Worm (Caenorhabditis elegans) whole organism, young adult: Measurements from ENCODE around the gene bath-10.

ENCODE experiments used
- D2030.7 ChIP-seq: fragments of 200-800 bp; sonication (Bioruptor generic); IDR thresholded peaks from 2 replicates; pipeline ENCODE4 v1.3.6; 2022; ENCODE audit warnings: missing genetic modification reagents, missing genetic modification characterization, missing compliant biosample characterization
- F33H1.4 ChIP-seq: fragments of 200-800 bp; sonication (Bioruptor generic); IDR thresholded peaks from 2 replicates; pipeline ENCODE4 v1.3.6; 2022; ENCODE audit warnings: missing genetic modification reagents, missing genetic modification characterization, missing compliant biosample characterization
- F39B2.1 ChIP-seq: fragments of 200-800 bp; sonication (Bioruptor generic); IDR thresholded peaks from 2 replicates; pipeline ENCODE4 v1.3.6; 2022; ENCODE audit warnings: missing genetic modification reagents, missing genetic modification characterization, missing compliant biosample characterization
- F49E8.2 ChIP-seq: sonication (generic microtip); optimal IDR thresholded peaks from 3 replicates; lab custom pipeline; 2017; ENCODE audit warnings: missing genetic modification characterization, mild to moderate bottlenecking, missing compliant biosample characterization, antibody characterized with exemption, moderate library complexity; ENCODE audit not compliant: insufficient read depth
- F52B5.7 ChIP-seq: sonication (generic microtip); optimal IDR thresholded peaks from 2 replicates; lab custom pipeline; 2016; ENCODE audit warnings: mild to moderate bottlenecking, missing genetic modification characterization, missing compliant biosample characterization
- K12H6.12 ChIP-seq: fragments of 200-800 bp; sonication (Bioruptor generic); optimal IDR thresholded peaks from 2 replicates; lab custom pipeline; 2018; ENCODE audit warnings: mild to moderate bottlenecking, missing genetic modification characterization, missing compliant biosample characterization
- T07F8.4 ChIP-seq: sonication (generic microtip); optimal IDR thresholded peaks from 2 replicates; lab custom pipeline; 2016; ENCODE audit warnings: mild to moderate bottlenecking, missing genetic modification characterization, moderate library complexity, missing compliant biosample characterization
- Y53F4B.3 ChIP-seq: fragments of 200-800 bp; sonication (Bioruptor generic); IDR thresholded peaks from 2 replicates; pipeline ENCODE4 v1.3.6; 2022; ENCODE audit warnings: missing genetic modification reagents, missing genetic modification characterization, missing compliant biosample characterization
- attf-3 ChIP-seq: fragments of 200-800 bp; sonication (Bioruptor generic); conservative IDR thresholded peaks from 2 replicates; pipeline ENCODE4 v1.3.6; 2022; ENCODE audit warnings: missing genetic modification reagents, missing genetic modification characterization, missing compliant biosample characterization
- attf-6 ChIP-seq: fragments of 200-800 bp; sonication (Bioruptor generic); IDR thresholded peaks from 2 replicates; pipeline ENCODE4 v1.3.6; 2022; ENCODE audit warnings: missing genetic modification reagents, missing genetic modification characterization, missing compliant biosample characterization
- bed-1 ChIP-seq: fragments of 200-800 bp; sonication (Bioruptor generic); IDR thresholded peaks from 2 replicates; pipeline ENCODE4 v1.3.6; 2022; ENCODE audit warnings: missing genetic modification reagents, missing genetic modification characterization, missing compliant biosample characterization
- chd-7 ChIP-seq: sonication (generic microtip); optimal IDR thresholded peaks from 2 replicates; lab custom pipeline; 2016; ENCODE audit warnings: mild to moderate bottlenecking, missing genetic modification characterization, moderate library complexity, missing compliant biosample characterization
- die-1 ChIP-seq: sonication (generic microtip); optimal IDR thresholded peaks from 2 replicates; lab custom pipeline; 2016; ENCODE audit warnings: missing genotype, mild to moderate bottlenecking, missing genetic modification characterization, missing compliant biosample characterization
- efl-1 ChIP-seq: fragments of 150-350 bp; optimal IDR thresholded peaks from 2 replicates; lab custom pipeline; 2014; ENCODE audit warnings: missing biosample characterization, missing genetic modification reagents, missing genetic modification characterization
- fkh-3 ChIP-seq: sonication (generic microtip); optimal IDR thresholded peaks from 2 replicates; lab custom pipeline; 2016; ENCODE audit warnings: mild to moderate bottlenecking, missing genetic modification characterization, missing compliant biosample characterization
- hmg-20 ChIP-seq: fragments of 200-800 bp; sonication (Bioruptor generic); IDR thresholded peaks from 2 replicates; pipeline ENCODE4 v1.3.6; 2022; ENCODE audit warnings: missing genetic modification reagents, missing genetic modification characterization, missing compliant biosample characterization
- lsl-1 ChIP-seq: fragments of 200-800 bp; sonication (Bioruptor generic); optimal IDR thresholded peaks from 2 replicates; lab custom pipeline; 2018; ENCODE audit warnings: mild to moderate bottlenecking, missing genetic modification characterization, moderate library complexity, missing compliant biosample characterization
- madf-3 ChIP-seq: fragments of 200-800 bp; sonication (Bioruptor generic); IDR thresholded peaks from 2 replicates; pipeline ENCODE4 v1.3.6; 2022; ENCODE audit warnings: missing genetic modification reagents, missing genetic modification characterization, missing compliant biosample characterization
- madf-6 ChIP-seq: fragments of 200-800 bp; sonication (Bioruptor generic); IDR thresholded peaks from 2 replicates; pipeline ENCODE4 v1.3.6; 2022; ENCODE audit warnings: missing genetic modification reagents, missing genetic modification characterization, missing compliant biosample characterization
- mcd-1 ChIP-seq: fragments of 200-800 bp; sonication (Bioruptor generic); IDR thresholded peaks from 2 replicates; pipeline ENCODE4 v1.3.6; 2022; ENCODE audit warnings: missing genetic modification reagents, missing genetic modification characterization, missing compliant biosample characterization
- mel-28 ChIP-seq: sonication (generic microtip); optimal IDR thresholded peaks from 2 replicates; lab custom pipeline; 2016; ENCODE audit warnings: borderline replicate concordance, mild to moderate bottlenecking, missing genetic modification characterization, missing compliant biosample characterization
- mxl-1 ChIP-seq: sonication (generic microtip); optimal IDR thresholded peaks from 2 replicates; lab custom pipeline; 2016; ENCODE audit warnings: missing genetic modification characterization, missing compliant biosample characterization
- nfyb-1 ChIP-seq: fragments of 200-800 bp; sonication (Bioruptor generic); IDR thresholded peaks from 2 replicates; pipeline ENCODE4 v1.3.6; 2022; ENCODE audit warnings: missing genetic modification reagents, missing genetic modification characterization, missing compliant biosample characterization
- nhr-27 ChIP-seq: fragments of 200-800 bp; sonication (Bioruptor generic); optimal IDR thresholded peaks from 2 replicates; lab custom pipeline; 2018; ENCODE audit warnings: mild to moderate bottlenecking, missing genetic modification characterization, moderate library complexity, missing compliant biosample characterization
- nhr-90 ChIP-seq: sonication (generic microtip); optimal IDR thresholded peaks from 2 replicates; lab custom pipeline; 2016; ENCODE audit warnings: missing genotype, mild to moderate bottlenecking, missing genetic modification characterization, missing compliant biosample characterization
- repo-1 ChIP-seq: sonication (generic microtip); optimal IDR thresholded peaks from 2 replicates; lab custom pipeline; 2017; ENCODE audit warnings: mild to moderate bottlenecking, missing genetic modification characterization, missing compliant biosample characterization
- rpc-1 ChIP-seq, 2 experiments: fragments of 150-350 bp in 1 of 2; sonication (generic microtip) in 1 of 2; optimal IDR thresholded peaks; 2 replicates each; lab custom pipeline; 2014 to 2018; ENCODE audit warnings: missing biosample characterization in 1 of 2, missing genetic modification characterization in 1 of 2, missing genetic modification reagents in 1 of 2, missing genotype in 1 of 2
- sea-2 ChIP-seq: fragments of 200-800 bp; sonication (Bioruptor generic); IDR thresholded peaks from 2 replicates; pipeline ENCODE4 v1.3.6; 2022; ENCODE audit warnings: missing genetic modification characterization, missing compliant biosample characterization
- snpc-1.1 ChIP-seq: sonication (generic microtip); optimal IDR thresholded peaks from 2 replicates; lab custom pipeline; 2017; ENCODE audit warnings: missing genetic modification characterization, mild to moderate bottlenecking, missing compliant biosample characterization, antibody characterized with exemption, moderate library complexity, missing genotype, missing genetic modification reagents; ENCODE audit not compliant: insufficient read depth
- snpc-3.4 ChIP-seq: sonication (generic microtip); optimal IDR thresholded peaks from 2 replicates; lab custom pipeline; 2017; ENCODE audit warnings: missing genetic modification characterization, mild to moderate bottlenecking, missing compliant biosample characterization, antibody characterized with exemption, moderate library complexity, missing genotype, missing genetic modification reagents
- snpc-4 ChIP-seq, 5 experiments: fragments of 150-350 bp in 1 of 5; sonication (generic microtip) in 4 of 5; optimal IDR thresholded peaks; 2 replicates each; lab custom pipeline; 2014 to 2018; ENCODE audit warnings: missing genetic modification characterization in 5 of 5, missing biosample characterization in 3 of 5, antibody characterized with exemption in 2 of 5, mild to moderate bottlenecking in 2 of 5, missing compliant biosample characterization in 2 of 5, missing genotype in 2 of 5, moderate library complexity in 2 of 5, missing genetic modification reagents in 1 of 5
- somi-1 ChIP-seq: fragments of 200-800 bp; sonication (Bioruptor generic); optimal IDR thresholded peaks from 2 replicates; lab custom pipeline; 2018; ENCODE audit warnings: mild to moderate bottlenecking, missing genetic modification characterization, missing compliant biosample characterization
- sptf-2 ChIP-seq: fragments of 200-800 bp; sonication (Bioruptor generic); optimal IDR thresholded peaks from 2 replicates; lab custom pipeline; 2018; ENCODE audit warnings: mild to moderate bottlenecking, missing genetic modification characterization, missing compliant biosample characterization
- tbp1 ChIP-seq: fragments of 200-800 bp; sonication (Bioruptor generic); optimal IDR thresholded peaks from 2 replicates; lab custom pipeline; 2018; ENCODE audit warnings: mild to moderate bottlenecking, missing genetic modification characterization, missing compliant biosample characterization
- xnd-1 ChIP-seq: sonication (generic microtip); optimal IDR thresholded peaks from 2 replicates; lab custom pipeline; 2016; ENCODE audit warnings: missing genotype, missing genetic modification reagents, missing genetic modification characterization, missing compliant biosample characterization

The bath-10 gene

ce11 chrII:3371010-3371409 lies 3.9 kb upstream of the bath-10 start, which contains the start of gene bath-23:
bath-23 (plus strand) TSS chrII:3371310.
- TF ChIP-seq lsl-1 (GFP tag; lab: Kevin White, UChicago) = no peak
- no peak for TF ChIP-seq K12H6.12 (tag; lab: Kevin White, UChicago)
- no peak for TF ChIP-seq F52B5.7 (tag; lab: Kevin White, UChicago)
- no peak for TF ChIP-seq fkh-3 (tag; lab: Kevin White, UChicago)
- no peak for TF ChIP-seq Y53F4B.3 (GFP tag; lab: Robert Waterston, UW)
- TF ChIP-seq snpc-1.1 = no peak

- no peak for TF ChIP-seq fkh-3 (tag; lab: Kevin White, UChicago)
- TF ChIP-seq repo-1 (tag; lab: Kevin White, UChicago) = no peak
- no peak for TF ChIP-seq F52B5.7 (tag; lab: Kevin White, UChicago)
- no peak for TF ChIP-seq chd-7 (tag; lab: Kevin White, UChicago)
- no peak for TF ChIP-seq T07F8.4
- TF ChIP-seq hmg-20 = no peak
- no peak for TF ChIP-seq tbp1 (GFP tag; lab: Kevin White, UChicago)
- TF ChIP-seq snpc-1.1 = no peak
- TF ChIP-seq nhr-27 (tag; lab: Kevin White, UChicago) = no peak
- TF ChIP-seq F49E8.2 (tag; lab: Kevin White, UChicago) = no peak
- no peak for TF ChIP-seq nfyb-1 (GFP tag; lab: Robert Waterston, UW)
- TF ChIP-seq mxl-1 (tag; lab: Kevin White, UChicago) = no peak
- TF ChIP-seq D2030.7 (GFP tag; lab: Robert Waterston, UW) = no peak
- TF ChIP-seq madf-6 (GFP tag; lab: Robert Waterston, UW) = no peak
- TF ChIP-seq, all 124 proteins: peak for 0
Observed at ce11 chrII:3373875-3374274, 1.0 kb upstream of the bath-10 start.

DNA sequence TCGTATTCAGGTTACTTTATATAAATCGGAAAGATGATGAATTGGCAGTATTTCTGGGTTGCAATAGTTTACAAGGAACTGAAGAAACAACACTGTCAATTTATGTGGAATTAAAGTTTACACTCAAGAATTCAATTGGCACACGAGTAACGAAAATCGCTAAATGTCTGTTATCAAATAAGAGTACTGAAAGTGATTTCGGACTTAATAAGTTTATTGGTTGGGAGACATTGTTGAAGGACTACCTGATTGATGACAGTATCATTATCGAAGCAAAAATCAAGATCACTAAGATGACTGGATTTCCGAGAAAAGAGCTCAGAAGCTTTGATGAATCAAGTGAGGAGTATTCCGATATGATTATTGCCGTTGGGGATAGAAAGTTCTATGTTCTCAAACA lies 423 bp downstream of the bath-10 start:
- TF ChIP-seq attf-6 = no peak
- TF ChIP-seq mel-28 (tag; lab: Kevin White, UChicago) = no peak
- no peak for TF ChIP-seq rpc-1 (optimal IDR thresholded peaks at IDR 0.05; lab: Kevin White, UChicago)
- TF ChIP-seq rpc-1 (tag; optimal IDR thresholded peaks at IDR 0.05; lab: Kevin White, UChicago) = no peak
- TF ChIP-seq snpc-3.4 (tag; lab: Kevin White, UChicago) = no peak
- no peak for TF ChIP-seq attf-3
- TF ChIP-seq K12H6.12 (tag; lab: Kevin White, UChicago) = no peak
- TF ChIP-seq snpc-4 (GFP tag; optimal IDR thresholded peaks at IDR 0.05; lab: Kevin White, UChicago) = no peak
- no peak for TF ChIP-seq snpc-4 (tag; optimal IDR thresholded peaks at IDR 0.05; lab: Kevin White, UChicago)
- no peak for TF ChIP-seq efl-1
- no peak for TF ChIP-seq madf-3 (GFP tag; lab: Robert Waterston, UW)
- TF ChIP-seq mcd-1 (GFP tag; lab: Robert Waterston, UW) = no peak
- no peak for TF ChIP-seq xnd-1 (tag; lab: Kevin White, UChicago)
- TF ChIP-seq F33H1.4 (GFP tag; lab: Robert Waterston, UW) = no peak
- no peak for TF ChIP-seq bed-1 (GFP tag; lab: Robert Waterston, UW)
- TF ChIP-seq sptf-2 (GFP tag; lab: Kevin White, UChicago) = no peak
- TF ChIP-seq sea-2 (GFP tag; lab: Robert Waterston, UW) = no peak
- TF ChIP-seq nhr-90 (tag; lab: Kevin White, UChicago) = no peak
- TF ChIP-seq somi-1 (GFP tag; lab: Kevin White, UChicago) = no peak
- TF ChIP-seq die-1 (tag; lab: Kevin White, UChicago) = no peak
- no peak for TF ChIP-seq F39B2.1 (GFP tag; lab: Robert Waterston, UW)
- no peak for TF ChIP-seq tbp1 (GFP tag; lab: Kevin White, UChicago)
